Worm (Caenorhabditis elegans): ENCODE results near the gene zyg-11.

The zyg-11 gene

DNA sequence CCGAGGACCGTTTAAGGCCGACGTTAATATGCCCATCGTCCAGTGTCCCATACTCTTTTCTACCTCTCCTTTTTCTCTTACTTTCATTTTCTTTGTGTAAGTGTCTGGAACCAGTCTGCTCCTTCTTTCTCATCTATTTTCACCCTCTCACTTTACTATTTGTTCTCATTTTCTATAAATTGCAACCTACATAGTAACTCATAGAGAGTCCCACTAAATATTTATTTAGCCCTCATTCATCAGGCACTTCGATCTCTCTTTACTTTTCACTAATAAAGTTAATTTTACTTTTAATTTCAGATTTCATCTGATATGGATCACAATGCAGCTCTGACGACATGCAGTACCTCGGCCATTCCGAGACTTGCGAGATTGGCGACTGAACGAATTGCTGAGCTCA is at the start of gene zyg-11:
Gene zyg-11, plus strand, starts transcription at position 301 of the 400 bp plus-strand sequence.
- TF ChIP-seq unc-55 (GFP tag; optimal IDR thresholded peaks at IDR 0.05) (peak; percentile 49), peb-1 (tag; optimal IDR thresholded peaks at IDR 0.05) (no peak)

DNA sequence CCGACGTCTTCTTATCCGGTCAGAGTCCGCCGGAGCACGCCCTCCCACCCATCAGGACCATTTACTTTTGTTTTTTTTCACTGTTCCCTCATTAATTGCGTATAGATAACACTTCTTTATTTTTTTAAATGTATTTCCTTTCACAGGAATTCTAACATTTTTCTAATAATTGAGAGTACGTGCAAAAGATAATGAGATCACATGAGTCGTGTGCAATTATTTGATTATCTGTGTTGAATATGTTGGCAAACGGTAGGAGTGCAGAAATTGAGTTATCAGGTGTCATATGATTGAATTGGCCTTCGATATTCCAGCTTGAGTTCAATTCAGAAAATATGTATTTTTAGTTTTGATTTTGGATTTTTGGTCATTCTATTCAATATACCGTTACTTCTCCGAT is 49.1 kb upstream of the zyg-11 start:
- peak; percentile 8 for TF ChIP-seq C34F6.9 (tag; optimal IDR thresholded peaks at IDR 0.05)
- TF ChIP-seq lin-13 (GFP tag; optimal IDR thresholded peaks at IDR 0.05), result no peak

DNA sequence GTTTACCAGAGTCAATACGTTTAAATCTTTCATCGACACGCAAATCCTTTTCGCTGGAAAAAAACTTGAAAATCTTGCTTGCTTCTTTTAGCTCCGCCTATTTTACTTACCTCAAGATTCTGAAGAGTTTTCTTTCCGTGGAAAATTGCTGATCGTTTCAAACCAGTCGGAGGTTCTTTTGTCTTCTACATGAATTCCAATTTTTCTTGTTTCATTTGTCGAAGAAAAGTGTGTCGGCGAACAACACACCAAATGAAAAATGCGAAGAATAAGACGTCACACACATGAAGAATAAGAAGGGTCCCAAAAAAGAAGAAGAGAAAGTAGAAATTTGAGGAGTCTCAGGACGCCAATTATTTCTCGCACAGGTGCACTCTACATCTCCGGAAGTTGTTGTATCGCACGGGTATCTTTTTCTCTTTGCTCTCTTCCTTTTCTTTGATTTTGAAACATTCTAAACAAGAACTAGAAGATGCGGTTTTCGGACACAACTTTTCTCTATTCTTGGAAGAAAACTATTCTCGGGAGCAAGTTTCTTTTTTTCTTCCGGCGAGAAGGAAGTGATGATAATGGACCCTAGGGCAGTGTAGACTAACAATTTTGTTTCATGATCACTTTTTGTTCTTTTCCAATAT is 43.2 kb upstream of the zyg-11 start:
- TF ChIP-seq nhr-11 (tag; optimal IDR thresholded peaks at IDR 0.05) (no peak), unc-55 (GFP tag; optimal IDR thresholded peaks at IDR 0.05) (peak; percentile 7)

DNA sequence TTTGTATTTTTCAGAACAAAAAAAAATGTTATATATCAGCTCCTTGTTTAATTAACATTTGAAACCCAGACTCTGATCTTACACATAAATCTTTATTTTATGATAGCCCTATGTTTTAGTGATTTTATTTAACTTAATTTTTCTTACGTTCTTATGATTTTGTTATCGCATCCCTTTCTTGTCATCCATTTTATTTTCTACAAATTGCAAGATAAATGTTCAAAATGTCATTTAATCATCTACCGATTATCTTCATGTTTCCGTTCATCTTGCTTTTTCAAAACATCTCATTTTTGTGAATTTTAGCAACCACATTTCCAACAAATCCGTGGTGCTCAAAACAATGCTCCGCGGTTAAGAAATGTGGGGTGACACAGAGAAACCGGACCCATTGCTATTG is 41.2 kb upstream of the zyg-11 start, which contains the start of gene DH11.5:
Gene DH11.5, plus strand, starts transcription at position 301 of the 400 bp plus-strand sequence.
- no peak for TF ChIP-seq nhr-23 (tag; optimal IDR thresholded peaks at IDR 0.05)
- TF ChIP-seq elt-3 (tag; optimal IDR thresholded peaks at IDR 0.05), result no peak
- TF ChIP-seq nhr-21 (tag; optimal IDR thresholded peaks at IDR 0.05), result no peak
- TF ChIP-seq skn-1 (tag; optimal IDR thresholded peaks at IDR 0.05), result no peak
- no peak for TF ChIP-seq ztf-1 (GFP tag; conservative IDR thresholded peaks at IDR 0.05)
- TF ChIP-seq ceh-82 (tag; optimal IDR thresholded peaks at IDR 0.05), result no peak
- no peak for TF ChIP-seq mab-5 (tag; optimal IDR thresholded peaks at IDR 0.05)
- no peak for TF ChIP-seq mdl-1 (tag; optimal IDR thresholded peaks at IDR 0.05)
- no peak for TF ChIP-seq unc-62 (GFP tag; optimal IDR thresholded peaks at IDR 0.05)
- no peak for TF ChIP-seq lin-11 (tag; optimal IDR thresholded peaks at IDR 0.05)
- no peak for TF ChIP-seq lin-39 (tag; optimal IDR thresholded peaks at IDR 0.05)
- TF ChIP-seq ztf-4 (tag; optimal IDR thresholded peaks at IDR 0.05), result no peak
- TF ChIP-seq F13H6.1 (tag; optimal IDR thresholded peaks at IDR 0.05), result no peak
- TF ChIP-seq aly-2 (tag; optimal IDR thresholded peaks at IDR 0.05), result no peak

DNA sequence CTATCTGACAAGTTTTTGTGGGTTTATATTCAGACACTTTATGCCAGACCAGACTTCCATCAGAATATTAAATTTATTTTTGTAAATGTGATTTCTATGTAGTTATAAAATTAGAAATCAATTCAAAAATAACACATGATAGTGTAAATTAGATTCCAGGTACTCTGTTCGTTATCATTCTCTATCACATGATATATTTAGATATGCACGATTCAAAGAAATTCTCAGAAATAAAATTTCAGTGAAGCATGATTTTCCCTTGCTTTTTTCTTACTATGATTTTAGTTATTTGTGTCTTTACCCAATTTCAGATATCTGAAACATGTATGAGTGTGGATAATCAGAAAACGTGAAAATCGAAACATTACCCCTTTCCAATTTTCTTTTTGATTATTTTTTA is 40.0 kb upstream of the zyg-11 start:
- TF ChIP-seq dmd-4 (tag; optimal IDR thresholded peaks at IDR 0.05) (peak; percentile 14), alr-1 (tag; optimal IDR thresholded peaks at IDR 0.05) (no peak), R02D3.7 (tag; optimal IDR thresholded peaks at IDR 0.05) (no peak), ztf-1 (GFP tag; conservative IDR thresholded peaks at IDR 0.05) (no peak), C34F6.9 (tag; optimal IDR thresholded peaks at IDR 0.05) (peak; percentile 8), lsy-2 (tag; optimal IDR thresholded peaks at IDR 0.05) (peak in 1 of 2 experiments; percentile 24), nhr-237 (tag; optimal IDR thresholded peaks at IDR 0.05) (no peak), nhr-21 (tag; optimal IDR thresholded peaks at IDR 0.05) (peak; percentile 60), ZK546.5 (tag; optimal IDR thresholded peaks at IDR 0.05) (no peak), nhr-25 (tag; optimal IDR thresholded peaks at IDR 0.05) (no peak), ceh-16 (tag; optimal IDR thresholded peaks at IDR 0.05) (no peak), nhr-11 (tag; optimal IDR thresholded peaks at IDR 0.05) (no peak)

DNA sequence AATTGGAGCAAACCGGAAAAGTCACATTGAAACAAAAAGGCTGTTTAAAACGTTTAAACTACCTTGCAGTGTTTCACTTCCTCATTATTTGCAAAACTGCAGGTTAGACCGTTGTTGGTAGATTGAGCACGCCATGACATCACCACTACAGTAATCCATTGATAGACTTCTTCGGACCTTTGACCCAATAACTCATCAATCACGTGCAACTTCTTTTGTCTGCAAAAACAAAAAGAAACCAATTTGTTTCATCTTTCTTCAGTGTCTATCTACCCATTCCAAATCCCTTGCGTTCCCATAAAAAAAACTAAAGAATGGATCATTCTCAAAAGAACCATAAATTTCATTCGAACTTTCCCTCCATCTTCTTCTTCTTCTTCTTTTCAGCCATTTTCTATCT is 36.4 kb upstream of the zyg-11 start:
- TF ChIP-seq unc-55 (GFP tag; optimal IDR thresholded peaks at IDR 0.05), result peak; percentile 2
- TF ChIP-seq mab-5 (tag; optimal IDR thresholded peaks at IDR 0.05), result peak; percentile 60
- TF ChIP-seq elt-1 (tag; optimal IDR thresholded peaks at IDR 0.05), result no peak

DNA sequence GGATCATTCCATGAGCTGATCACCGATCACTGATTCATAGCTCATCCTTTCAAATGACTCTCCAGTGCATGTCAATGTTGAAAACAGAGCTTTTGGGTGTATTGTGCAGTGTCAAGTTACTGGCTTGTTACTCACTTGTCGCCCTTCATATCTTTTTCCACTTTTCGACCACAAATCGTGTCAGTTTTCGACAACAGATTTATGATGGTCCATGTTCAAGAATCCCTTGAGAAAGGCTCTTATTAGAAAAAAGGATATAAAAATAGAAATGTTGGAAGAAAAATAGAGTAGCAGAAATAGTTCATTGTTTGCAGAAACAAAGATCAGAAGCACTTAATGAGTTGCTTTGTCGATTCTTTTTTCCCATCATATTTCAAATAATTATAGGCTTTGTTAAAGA is 34.0 kb upstream of the zyg-11 start:
- no peak for TF ChIP-seq unc-39 (tag; optimal IDR thresholded peaks at IDR 0.05)

DNA sequence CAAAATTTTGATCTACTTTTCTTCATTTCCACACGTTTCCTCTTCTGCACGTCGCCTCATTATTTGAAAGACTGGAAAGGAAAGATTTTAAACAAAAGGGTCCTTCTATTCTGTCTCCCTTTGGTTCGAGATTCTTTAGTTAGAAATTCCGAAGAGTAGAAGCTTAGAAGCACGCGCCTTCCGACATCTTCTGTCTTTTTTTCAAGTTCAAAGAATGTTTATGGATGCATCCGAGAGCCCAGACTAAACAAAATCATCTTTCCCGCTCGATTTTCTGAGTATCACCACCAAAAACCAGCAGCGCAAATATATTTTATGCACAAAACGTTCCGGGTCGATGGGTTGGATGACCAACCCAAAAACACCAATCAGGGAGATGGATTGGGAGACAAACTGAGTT is 33.4 kb upstream of the zyg-11 start:
- TF ChIP-seq ZK546.5 (tag; optimal IDR thresholded peaks at IDR 0.05), result no peak
- no peak for TF ChIP-seq C34F6.9 (tag; optimal IDR thresholded peaks at IDR 0.05)
- no peak for TF ChIP-seq sem-4 (tag; optimal IDR thresholded peaks at IDR 0.05)
- TF ChIP-seq elt-1 (tag; optimal IDR thresholded peaks at IDR 0.05), result no peak
- no peak for TF ChIP-seq egl-27 (tag; optimal IDR thresholded peaks at IDR 0.05)
- no peak for TF ChIP-seq mbf-1 (tag; optimal IDR thresholded peaks at IDR 0.05)
